Fruit fly (Drosophila melanogaster) whole organism, pupa: ENCODE measurements around the gene CG34426.
A peak's percentile ranks its signal among the peaks of the same experiment; 100 is the strongest.

Source experiments
- CG10348 ChIP-seq: fragments of 200-800 bp; sonication (Bioruptor generic); IDR thresholded peaks from 2 replicates; pipeline ENCODE4 v1.3.6; 2022; ENCODE audit warnings: missing biosample characterization, missing genetic modification characterization
- CG12605 ChIP-seq: fragments of 200-800 bp; sonication (Bioruptor generic); IDR thresholded peaks from 2 replicates; pipeline ENCODE4 v1.3.6; 2022; ENCODE audit warnings: missing biosample characterization, missing genetic modification characterization
- CG13204 ChIP-seq: fragments of 200-800 bp; sonication (Bioruptor generic); optimal IDR thresholded peaks from 2 replicates; lab custom pipeline; 2018; ENCODE audit warnings: missing biosample characterization, mild to moderate bottlenecking, missing genetic modification characterization, moderate library complexity
- CG14655 ChIP-seq: fragments of 200-800 bp; sonication (Bioruptor generic); optimal IDR thresholded peaks from 3 replicates; lab custom pipeline; 2017; ENCODE audit warnings: mild to moderate bottlenecking, missing biosample characterization, missing genetic modification reagents, missing genetic modification characterization
- CG15710 ChIP-seq: fragments of 200-800 bp; sonication (Bioruptor generic); optimal IDR thresholded peaks from 2 replicates; lab custom pipeline; 2018; ENCODE audit warnings: missing biosample characterization, mild to moderate bottlenecking, missing genetic modification characterization, moderate library complexity
- CG17806 ChIP-seq: fragments of 200-800 bp; sonication (Bioruptor generic); optimal IDR thresholded peaks from 2 replicates; lab custom pipeline; 2018; ENCODE audit warnings: missing biosample characterization, mild to moderate bottlenecking, missing genetic modification characterization, moderate library complexity
- CG32121 ChIP-seq: fragments of 200-800 bp; sonication (Bioruptor generic); IDR thresholded peaks from 2 replicates; pipeline ENCODE4 v1.3.6; 2022; ENCODE audit warnings: missing biosample characterization, missing genetic modification characterization
- CG34367 ChIP-seq: fragments of 200-800 bp; sonication (Bioruptor generic); optimal IDR thresholded peaks from 2 replicates; lab custom pipeline; 2018; ENCODE audit warnings: missing biosample characterization, mild to moderate bottlenecking, missing genetic modification characterization
- CG4496 ChIP-seq: fragments of 200-800 bp; sonication (Bioruptor generic); IDR thresholded peaks from 3 replicates; pipeline ENCODE4 v1.3.6; 2022; ENCODE audit warnings: missing biosample characterization, missing genetic modification characterization
- CG8159 ChIP-seq: fragments of 200-800 bp; sonication (Bioruptor generic); optimal IDR thresholded peaks from 3 replicates; lab custom pipeline; 2018; ENCODE audit warnings: missing biosample characterization, mild to moderate bottlenecking, missing genetic modification characterization, moderate library complexity
- CG8301 ChIP-seq: fragments of 200-800 bp; sonication (Bioruptor generic); optimal IDR thresholded peaks from 2 replicates; lab custom pipeline; 2018; ENCODE audit warnings: missing biosample characterization, mild to moderate bottlenecking, missing genetic modification characterization
- CG9948 ChIP-seq: fragments of 200-800 bp; sonication (Bioruptor generic); optimal IDR thresholded peaks from 2 replicates; lab custom pipeline; 2018; ENCODE audit warnings: missing biosample characterization, mild to moderate bottlenecking, missing genetic modification characterization, moderate library complexity
- D1 ChIP-seq: fragments of 200-800 bp; sonication (Bioruptor generic); optimal IDR thresholded peaks from 2 replicates; lab custom pipeline; 2018; ENCODE audit warnings: missing biosample characterization, mild to moderate bottlenecking, missing genetic modification characterization, moderate library complexity
- EcR ChIP-seq: fragments of 200-800 bp; sonication (Bioruptor generic); optimal IDR thresholded peaks from 3 replicates; lab custom pipeline; 2019; ENCODE audit warnings: missing biosample characterization, missing genetic modification characterization, mild to moderate bottlenecking, moderate library complexity, missing genetic modification reagents
- Ets98B ChIP-seq: fragments of 200-800 bp; sonication (Bioruptor generic); IDR thresholded peaks from 2 replicates; pipeline ENCODE4 v1.3.6; 2022; ENCODE audit warnings: missing biosample characterization, missing genetic modification characterization
- Pif1A ChIP-seq: fragments of 200-800 bp; sonication (Bioruptor generic); optimal IDR thresholded peaks from 3 replicates; lab custom pipeline; 2016; ENCODE audit warnings: missing biosample characterization, missing genetic modification characterization
- Pif1B ChIP-seq: fragments of 200-800 bp; sonication (Bioruptor generic); optimal IDR thresholded peaks from 3 replicates; lab custom pipeline; 2016; ENCODE audit warnings: missing biosample characterization, missing genetic modification characterization
- Snoo ChIP-seq: fragments of 200-800 bp; sonication (Bioruptor generic); optimal IDR thresholded peaks from 3 replicates; lab custom pipeline; 2017; ENCODE audit warnings: missing biosample characterization, mild to moderate bottlenecking, missing genetic modification characterization, inconsistent platforms
- fd96Ca ChIP-seq: fragments of 200-800 bp; sonication (Bioruptor generic); IDR thresholded peaks from 3 replicates; pipeline ENCODE4 v1.3.6; 2022; ENCODE audit warnings: missing biosample characterization, missing genetic modification characterization
- gl ChIP-seq: fragments of 200-800 bp; sonication (Bioruptor generic); optimal IDR thresholded peaks from 2 replicates; lab custom pipeline; 2018; ENCODE audit warnings: missing biosample characterization, mild to moderate bottlenecking, missing genetic modification characterization
- rn ChIP-seq: fragments of 200-800 bp; sonication (Bioruptor generic); IDR thresholded peaks from 2 replicates; pipeline ENCODE4 v1.3.6; 2022; ENCODE audit warnings: missing biosample characterization, missing genetic modification characterization

The CG34426 gene

DNA sequence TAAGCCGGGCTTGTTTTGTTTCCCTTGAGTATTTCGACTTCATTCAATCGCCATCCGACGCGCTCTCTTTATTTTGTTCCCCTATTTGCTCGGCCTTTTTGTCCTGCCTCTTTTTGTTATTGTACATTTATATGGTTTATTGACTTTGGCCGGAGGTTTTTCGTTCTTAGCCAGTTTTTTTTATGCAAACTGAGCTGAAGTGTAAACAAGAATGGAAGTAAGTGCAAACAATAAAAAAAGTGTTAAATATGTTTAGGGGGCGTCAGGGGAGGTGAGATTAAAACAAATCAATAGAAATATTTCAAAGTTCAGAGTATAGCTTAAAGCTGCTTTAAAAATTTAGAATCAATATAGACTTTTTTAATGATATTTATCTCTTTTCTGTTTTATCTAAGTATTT lies 32.2 kb downstream of the CG34426 start:
- peak; percentile 4 for TF ChIP-seq CG17806 (tag; lab: Kevin White, UChicago)
- TF ChIP-seq Pif1A = peak; percentile 40
- TF ChIP-seq EcR (GFP tag; lab: Kevin White, UChicago) = no peak
- no peak for TF ChIP-seq CG32121 (GFP tag; lab: Robert Waterston, UW)
- 0 out of 3 replicates have a peak, but pooled peaks have one; percentile 19 for TF ChIP-seq CG4496 (GFP tag; lab: Robert Waterston, UW)
- TF ChIP-seq CG8301 (tag; lab: Kevin White, UChicago) = no peak

- TF ChIP-seq CG4496 (GFP tag; lab: Robert Waterston, UW) = peak; percentile 23; the same call in 1 of the 3 replicates
- TF ChIP-seq fd96Ca (GFP tag; lab: Robert Waterston, UW) = no peak
Observed at dm6 chr3L:8834886-8835285, 32.6 kb downstream of the CG34426 start.

DNA sequence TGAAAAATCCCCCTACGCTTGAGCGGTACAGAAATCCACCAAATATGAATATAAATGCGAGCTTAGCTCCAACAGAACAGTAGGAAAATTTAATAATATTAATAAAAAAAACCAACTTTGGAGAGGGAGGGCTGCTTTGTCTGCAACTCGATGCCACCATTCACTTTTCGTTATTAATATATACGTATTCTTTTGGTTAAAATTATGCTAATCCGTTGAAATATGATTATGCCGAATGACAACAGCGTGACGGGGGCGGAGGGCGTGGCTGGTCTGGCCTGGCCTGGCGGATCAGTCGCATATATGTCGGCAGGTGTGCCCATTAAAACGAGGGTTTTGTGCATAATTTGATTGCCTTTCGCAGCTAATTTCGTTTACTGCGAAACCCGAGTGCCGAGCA lies 33.2 kb downstream of the CG34426 start:
- no peak for TF ChIP-seq Pif1A
- TF ChIP-seq rn (GFP tag; lab: Robert Waterston, UW) = no peak
- no peak for TF ChIP-seq CG32121 (GFP tag; lab: Robert Waterston, UW)

DNA sequence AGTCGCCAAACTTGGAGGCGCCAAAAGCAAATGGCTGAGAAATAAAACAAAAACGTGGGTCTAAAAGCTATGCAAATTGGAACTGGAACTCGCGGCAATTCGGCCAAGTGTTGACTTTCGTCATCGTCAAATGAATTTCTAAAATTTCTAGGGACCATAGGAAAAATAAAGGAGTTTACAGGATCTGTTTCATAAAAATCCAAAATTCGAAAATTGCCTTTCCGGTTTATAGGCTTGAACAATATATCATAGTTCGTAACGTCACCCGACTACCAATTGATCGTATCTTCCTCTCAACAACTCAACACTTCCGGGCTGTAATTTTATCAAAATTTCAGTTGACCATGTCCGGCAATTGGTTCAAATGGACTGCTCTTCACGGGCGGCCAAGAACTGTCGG lies 33.9 kb downstream of the CG34426 start, which contains the start of gene CG32026:
Gene CG32026 (plus strand): TSS at position 301 of the 400 bp plus-strand sequence.
- no peak for TF ChIP-seq D1 (tag; lab: Kevin White, UChicago)
- TF ChIP-seq CG8301 (tag; lab: Kevin White, UChicago) = no peak
- no peak for TF ChIP-seq rn (GFP tag; lab: Robert Waterston, UW)
- no peak for TF ChIP-seq CG32121 (GFP tag; lab: Robert Waterston, UW)
- no peak for TF ChIP-seq fd96Ca (GFP tag; lab: Robert Waterston, UW)
- no peak for TF ChIP-seq gl (tag; lab: Kevin White, UChicago)
- no peak for TF ChIP-seq CG8159 (tag; lab: Kevin White, UChicago)
- TF ChIP-seq Snoo (tag; lab: Kevin White, UChicago) = no peak
- no peak for TF ChIP-seq CG4496 (GFP tag; lab: Robert Waterston, UW)
- no peak for TF ChIP-seq EcR (GFP tag; lab: Kevin White, UChicago)
- no peak for TF ChIP-seq CG15710 (tag; lab: Kevin White, UChicago)
- no peak for TF ChIP-seq CG17806 (tag; lab: Kevin White, UChicago)
- TF ChIP-seq Ets98B (GFP tag; lab: Robert Waterston, UW) = no peak
- no peak for TF ChIP-seq CG10348
- no peak for TF ChIP-seq Pif1B (GFP tag; lab: Kevin White, UChicago)
- TF ChIP-seq CG14655 (GFP tag; lab: Kevin White, UChicago) = no peak
- TF ChIP-seq CG34367 (tag; lab: Kevin White, UChicago) = no peak
- TF ChIP-seq, all 21 proteins: peak for 0

dm6 chr3L:8839130-8839529 lies 36.9 kb downstream of the CG34426 start:
- no peak for TF ChIP-seq rn (GFP tag; lab: Robert Waterston, UW)
- TF ChIP-seq CG13204 = peak; percentile 60
- peak; percentile 92 for TF ChIP-seq EcR (GFP tag; lab: Kevin White, UChicago)
- 0 out of 3 replicates have a peak, but pooled peaks have one; percentile 10 for TF ChIP-seq fd96Ca (GFP tag; lab: Robert Waterston, UW)
- no peak for TF ChIP-seq CG4496 (GFP tag; lab: Robert Waterston, UW)
- TF ChIP-seq, all 21 proteins: peak for 3

DNA sequence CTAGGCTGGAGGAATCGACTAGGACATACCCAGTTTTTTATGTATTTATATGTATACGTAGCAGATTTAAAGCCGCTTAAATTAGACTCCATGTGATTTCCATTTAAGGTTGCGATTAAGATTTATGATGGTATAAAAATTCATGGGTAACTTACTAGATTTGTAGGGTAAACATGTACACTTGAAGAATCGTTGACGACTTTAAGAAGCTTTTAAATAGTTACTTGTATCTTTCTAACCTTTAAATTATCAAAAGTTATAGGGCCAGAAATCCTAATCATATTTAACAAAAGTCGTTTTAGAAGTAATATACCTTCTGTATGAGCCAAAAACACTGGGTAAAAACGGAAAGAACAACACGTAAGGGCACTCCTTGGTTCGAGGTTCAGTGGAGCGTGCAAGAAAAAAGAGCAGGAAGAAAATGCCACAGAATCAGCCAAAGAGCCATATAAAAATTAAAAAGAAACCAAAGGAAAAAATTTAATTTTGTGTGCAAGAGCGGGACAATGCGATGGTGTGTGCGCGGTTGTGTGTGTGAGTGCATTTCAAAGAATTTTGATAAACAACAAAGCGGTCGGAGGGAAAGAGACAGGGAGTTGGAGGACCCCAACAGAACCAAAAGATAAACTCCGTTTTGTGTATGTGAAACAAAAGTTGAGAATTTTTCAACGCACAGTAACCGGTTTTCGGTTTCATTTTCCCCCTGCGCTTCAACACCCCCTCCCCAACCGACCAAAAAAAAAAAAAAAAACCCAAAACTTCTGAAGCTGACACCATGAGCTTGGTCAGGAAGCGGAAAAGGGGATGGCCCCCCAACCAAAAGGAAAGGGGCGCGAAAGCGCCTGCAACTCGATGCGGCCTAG lies 37.5 kb downstream of the CG34426 start:
- TF ChIP-seq CG34367 (tag; lab: Kevin White, UChicago) (peak; percentile 47), CG8159 (tag; lab: Kevin White, UChicago) (peak; percentile 79), fd96Ca (GFP tag; lab: Robert Waterston, UW) (no peak), CG14655 (GFP tag; lab: Kevin White, UChicago) (peak; percentile 83), CG32121 (GFP tag; lab: Robert Waterston, UW) (no peak), CG13204 (peak; percentile 41), Pif1B (GFP tag; lab: Kevin White, UChicago) (peak; percentile 75), CG17806 (tag; lab: Kevin White, UChicago) (peak; percentile 70), CG12605 (GFP tag; lab: Robert Waterston, UW) (peak; percentile 12; the same call in 1 of the 2 replicates), CG4496 (GFP tag; lab: Robert Waterston, UW) (peak; percentile 20; the same call in 1 of the 3 replicates), CG8301 (tag; lab: Kevin White, UChicago) (peak; percentile 78), D1 (tag; lab: Kevin White, UChicago) (peak; percentile 21), EcR (GFP tag; lab: Kevin White, UChicago) (peak; percentile 48), CG15710 (tag; lab: Kevin White, UChicago) (peak; percentile 66), Snoo (tag; lab: Kevin White, UChicago) (peak; percentile 43), Pif1A (peak; percentile 69), Ets98B (GFP tag; lab: Robert Waterston, UW) (no peak), gl (tag; lab: Kevin White, UChicago) (peak; percentile 46), CG9948 (tag; lab: Kevin White, UChicago) (peak; percentile 65), rn (GFP tag; lab: Robert Waterston, UW) (no peak), CG10348 (no peak)
